Fruit fly (Drosophila melanogaster) whole organism, wandering third instar larva: ENCODE results near the gene CG13920.

Experiments used
- CG32264 ChIP-seq: fragments of 200-800 bp; sonication (Bioruptor generic); optimal IDR thresholded peaks from 2 replicates; lab custom pipeline; 2016; ENCODE audit warnings: missing biosample characterization, missing genetic modification characterization
- Dfd ChIP-seq: fragments of >200 bp; optimal IDR thresholded peaks from 2 replicates; lab custom pipeline; 2017; ENCODE audit warnings: missing biosample characterization, missing genetic modification characterization
- GATAd ChIP-seq: sonication (Bioruptor generic); optimal IDR thresholded peaks from 2 replicates; lab custom pipeline; 2016; ENCODE audit warnings: missing biosample characterization, missing genetic modification characterization
- HLH106 ChIP-seq: fragments of 200-800 bp; optimal IDR thresholded peaks from 3 replicates; lab custom pipeline; 2019; ENCODE audit warnings: missing biosample characterization, mild to moderate bottlenecking, missing genetic modification characterization, moderate library complexity
- Hr78 ChIP-seq: fragments of >200 bp; optimal IDR thresholded peaks from 2 replicates; lab custom pipeline; 2017; ENCODE audit warnings: missing biosample characterization, missing genetic modification characterization
- Jra ChIP-seq: sonication (Bioruptor generic); optimal IDR thresholded peaks from 2 replicates; lab custom pipeline; 2016; ENCODE audit warnings: missing biosample characterization, missing genetic modification characterization
- N ChIP-seq: fragments of >200 bp; optimal IDR thresholded peaks from 2 replicates; lab custom pipeline; 2018; ENCODE audit warnings: missing biosample characterization, missing external identifiers, missing genetic modification characterization
- OdsH ChIP-seq: fragments of 200-800 bp; sonication (Bioruptor generic); optimal IDR thresholded peaks from 2 replicates; lab custom pipeline; 2016; ENCODE audit warnings: missing biosample characterization, mild to moderate bottlenecking, missing genetic modification characterization
- Rel ChIP-seq, 2 experiments: fragments of 200-800 bp; sonication (Bioruptor generic) in 1 of 2; optimal IDR thresholded peaks; 2 replicates in 1 of 2; 3 replicates in 1 of 2; lab custom pipeline; 2016 to 2019; ENCODE audit warnings: mild to moderate bottlenecking in 2 of 2, missing biosample characterization in 2 of 2, missing genetic modification characterization in 2 of 2, moderate library complexity in 1 of 2
- dsf ChIP-seq: sonication (Bioruptor generic); optimal IDR thresholded peaks from 2 replicates; lab custom pipeline; 2016; ENCODE audit warnings: missing biosample characterization, missing genetic modification characterization, borderline replicate concordance
- ey ChIP-seq: fragments of 200-800 bp; sonication (Bioruptor generic); optimal IDR thresholded peaks from 2 replicates; lab custom pipeline; 2016; ENCODE audit warnings: missing biosample characterization, missing genetic modification characterization
- fru ChIP-seq: fragments of 200-800 bp; sonication (Bioruptor generic); optimal IDR thresholded peaks from 3 replicates; lab custom pipeline; 2016; ENCODE audit warnings: missing biosample characterization, mild to moderate bottlenecking, missing genetic modification characterization
- h ChIP-seq: fragments of 200-800 bp; sonication (Bioruptor generic); optimal IDR thresholded peaks from 3 replicates; lab custom pipeline; 2016; ENCODE audit warnings: missing biosample characterization, mild to moderate bottlenecking, missing genetic modification characterization
- jim ChIP-seq: fragments of 175-275, 200-325 bp; sonication (Bioruptor generic); optimal IDR thresholded peaks from 2 replicates; lab custom pipeline; 2016; ENCODE audit warnings: missing biosample characterization, mild to moderate bottlenecking, missing genetic modification characterization

DNA sequence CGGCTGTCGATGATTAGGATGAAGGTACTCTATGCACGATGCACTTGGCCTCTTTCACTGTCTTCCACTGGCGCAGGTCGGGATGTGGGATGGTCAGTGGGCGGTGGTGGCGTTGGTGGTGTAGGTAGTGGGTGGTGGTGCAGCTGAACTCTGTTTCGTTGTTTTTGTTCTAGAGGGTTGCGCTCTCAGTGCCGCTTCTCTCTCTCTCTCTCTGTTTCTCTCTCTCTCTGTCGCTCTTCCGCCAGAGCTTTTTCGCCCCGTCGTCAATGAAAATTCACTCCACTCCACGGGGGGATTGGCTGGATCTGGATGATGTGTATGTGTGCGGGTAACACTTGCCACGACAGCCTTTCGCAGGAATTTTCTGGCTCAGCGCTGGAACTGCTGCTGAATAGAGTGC is 11.9 kb upstream of the CG13920 start:
- TF ChIP-seq jim (GFP tag; lab: Kevin White, UChicago) (no peak), Jra (GFP tag; lab: Kevin White, UChicago) (no peak), N (GFP tag; lab: Kevin White, UChicago) (no peak), Rel (GFP tag; optimal IDR thresholded peaks at IDR 0.05; lab: Kevin White, UChicago) (no peak), Rel (tag; optimal IDR thresholded peaks at IDR 0.05; lab: Kevin White, UChicago) (no peak), OdsH (GFP tag; lab: Kevin White, UChicago) (no peak), fru (no peak), ey (GFP tag; lab: Kevin White, UChicago) (no peak), Dfd (no peak), CG32264 (GFP tag; lab: Kevin White, UChicago) (no peak), h (GFP tag; lab: Kevin White, UChicago) (no peak), HLH106 (tag; lab: Kevin White, UChicago) (no peak), dsf (no peak), GATAd (no peak), Hr78 (GFP tag; lab: Kevin White, UChicago) (no peak)
